Fruit fly (Drosophila melanogaster) S2 (cell line): ENCODE data around the gene odd.

Experiments
- CG8478 ChIP-seq: fragments of >200 bp; optimal IDR thresholded peaks from 2 replicates; lab custom pipeline; 2018
- CTCF ChIP-seq, 2 experiments: fragments of >200 bp; optimal IDR thresholded peaks; 2 replicates each; lab custom pipeline; 2018

Gene odd

dm6 chr2L:3598485-3598884, 8.1 kb downstream of the odd start:
- no peak for TF ChIP-seq CG8478 (lab: Kevin White, UChicago)
- TF ChIP-seq CTCF (optimal IDR thresholded peaks at IDR 0.05; lab: Kevin White, UChicago) = no peak

dm6 chr2L:3597126-3597525, 9.4 kb downstream of the odd start:
- TF ChIP-seq CTCF (optimal IDR thresholded peaks at IDR 0.05; lab: Kevin White, UChicago) (no peak), CG8478 (lab: Kevin White, UChicago) (no peak)

dm6 chr2L:3594629-3595028, 11.9 kb downstream of the odd start:
- TF ChIP-seq CG8478 (lab: Kevin White, UChicago) = no peak
- no peak for TF ChIP-seq CTCF (optimal IDR thresholded peaks at IDR 0.05; lab: Kevin White, UChicago)

DNA sequence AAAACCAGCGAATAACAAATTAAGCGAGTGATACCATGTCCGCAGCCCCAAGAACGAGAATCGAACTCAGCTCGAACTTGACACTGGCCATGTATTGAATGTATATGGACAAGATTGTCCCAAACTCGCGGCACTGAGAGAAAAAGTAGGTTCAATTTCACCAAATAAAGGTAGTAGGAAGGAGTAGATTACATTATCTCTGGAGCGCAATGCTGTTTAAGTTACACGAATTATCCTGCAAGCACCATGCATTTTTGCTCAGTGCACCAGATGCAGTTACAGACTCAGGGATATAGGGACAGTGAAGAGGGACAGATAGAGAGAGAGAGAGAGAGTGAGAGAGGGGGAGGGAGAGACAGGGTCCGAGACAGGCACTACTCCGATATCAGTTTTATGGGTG, 12.6 kb downstream of the odd start:
- no peak for TF ChIP-seq CG8478 (lab: Kevin White, UChicago)
- TF ChIP-seq CTCF (optimal IDR thresholded peaks at IDR 0.05; lab: Kevin White, UChicago) = no peak

DNA sequence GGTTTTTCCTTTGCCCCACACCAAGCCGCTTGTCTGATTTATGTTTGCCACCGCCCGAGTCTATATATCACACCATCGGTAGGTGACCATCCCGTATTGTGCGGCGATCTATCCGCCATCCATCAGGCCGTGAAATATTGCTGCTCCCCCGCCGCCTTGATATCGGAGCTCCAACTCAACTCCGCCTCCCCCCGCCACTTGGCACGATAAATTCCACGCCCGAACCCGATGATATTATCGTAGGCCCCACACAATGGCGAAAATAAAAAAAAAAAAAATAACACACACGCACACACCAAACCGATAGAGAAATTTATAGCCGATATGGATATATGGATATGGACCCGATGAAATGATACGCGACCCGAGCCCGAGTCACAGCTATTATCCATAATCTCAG, 15.8 kb downstream of the odd start:
- TF ChIP-seq CTCF (optimal IDR thresholded peaks at IDR 0.05; lab: Kevin White, UChicago) (no peak), CG8478 (lab: Kevin White, UChicago) (no peak)

dm6 chr2L:3588841-3589240, 17.7 kb downstream of the odd start:
- no peak for TF ChIP-seq CG8478 (lab: Kevin White, UChicago)
- TF ChIP-seq CTCF (optimal IDR thresholded peaks at IDR 0.05; lab: Kevin White, UChicago) = no peak

DNA sequence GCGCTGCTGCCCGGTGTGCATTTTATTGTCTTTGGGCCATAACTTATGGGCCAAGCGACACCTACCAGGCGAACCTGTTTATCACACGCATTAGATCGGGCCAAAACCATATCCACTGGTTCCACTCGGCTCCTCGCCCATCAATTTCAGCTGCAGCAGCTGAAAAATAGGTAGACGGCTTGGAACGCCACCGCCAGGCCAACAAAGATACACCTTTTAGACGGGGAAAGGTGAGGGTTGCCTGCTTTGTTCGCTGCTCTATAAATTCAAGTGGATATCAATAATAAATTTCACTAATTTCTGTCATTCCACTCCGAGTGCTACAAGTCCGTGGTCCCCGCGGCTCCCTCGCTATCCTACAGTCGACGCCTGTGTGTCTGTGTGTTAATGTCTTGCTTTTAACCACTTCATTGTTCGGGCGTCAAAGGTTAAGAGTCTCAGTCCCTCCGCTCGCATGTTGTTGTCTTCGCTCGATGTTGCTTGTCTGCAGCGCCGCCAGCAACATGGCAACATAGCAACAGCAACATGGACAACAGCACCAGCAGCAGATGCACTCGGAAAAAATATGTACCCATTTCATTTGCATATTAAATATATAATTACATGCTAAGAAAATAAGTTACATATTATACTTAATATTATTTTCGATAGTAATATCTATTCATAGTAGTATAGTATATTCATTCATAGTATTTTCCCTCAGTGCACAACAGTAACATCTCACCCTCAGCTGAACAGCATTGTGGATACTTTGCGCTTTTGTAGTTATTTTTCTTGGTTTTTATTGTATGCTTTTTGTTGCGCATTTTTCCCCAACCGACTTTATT, 18.4 kb downstream of the odd start:
- TF ChIP-seq CG8478 (lab: Kevin White, UChicago) = no peak
- no peak for TF ChIP-seq CTCF (optimal IDR thresholded peaks at IDR 0.05; lab: Kevin White, UChicago)

DNA sequence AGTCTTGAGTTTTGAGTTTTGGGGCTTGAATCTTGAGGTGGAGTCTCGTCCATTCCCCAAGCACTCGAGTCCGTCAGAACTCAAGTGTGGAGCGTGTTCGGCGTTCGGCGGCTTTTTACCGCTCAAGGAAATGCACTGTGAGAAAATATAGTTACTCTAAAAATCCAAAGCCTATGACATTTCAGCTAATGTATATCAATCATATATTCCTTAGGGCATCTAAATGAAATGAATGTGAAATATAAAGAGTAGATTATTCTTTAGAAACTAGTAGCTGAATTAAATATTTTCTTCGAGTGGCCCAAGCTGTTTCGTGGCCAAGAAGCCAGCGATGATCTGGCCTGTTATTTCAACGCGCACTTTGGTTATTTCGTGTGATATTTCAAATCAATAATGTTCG, 19.3 kb downstream of the odd start:
- TF ChIP-seq CTCF (optimal IDR thresholded peaks at IDR 0.05; lab: Kevin White, UChicago) (no peak), CG8478 (lab: Kevin White, UChicago) (no peak)

DNA sequence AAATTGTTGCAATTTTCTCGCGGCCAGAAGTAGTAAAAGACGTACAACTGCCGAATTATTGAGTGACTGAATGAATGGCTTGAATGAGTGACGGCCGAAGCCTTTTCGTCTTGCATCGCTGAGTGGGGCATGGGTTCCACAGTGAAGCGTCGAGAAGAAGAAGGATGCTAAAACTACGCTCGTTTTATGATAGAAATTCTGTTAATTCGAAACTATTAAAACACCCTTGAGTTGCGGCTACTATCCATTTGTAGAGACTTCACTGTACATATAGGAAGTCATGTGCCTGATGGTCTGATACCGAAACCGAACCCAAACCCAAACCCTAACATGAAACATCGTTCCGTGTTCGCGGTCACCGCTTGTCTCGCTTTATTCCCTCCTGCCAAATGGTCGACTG, 21.2 kb downstream of the odd start:
- TF ChIP-seq CTCF (optimal IDR thresholded peaks at IDR 0.05; lab: Kevin White, UChicago) = no peak
- TF ChIP-seq CG8478 (lab: Kevin White, UChicago) = no peak

dm6 chr2L:3584296-3584671, 22.3 kb downstream of the odd start:
- TF ChIP-seq CG8478 (lab: Kevin White, UChicago) = no peak
- TF ChIP-seq CTCF (optimal IDR thresholded peaks at IDR 0.05; lab: Kevin White, UChicago) = no peak

- no peak for TF ChIP-seq CTCF (optimal IDR thresholded peaks at IDR 0.05; lab: Kevin White, UChicago)
- no peak for TF ChIP-seq CG8478 (lab: Kevin White, UChicago)
Observed at dm6 chr2L:3583405-3584295, 22.9 kb downstream of the odd start.

DNA sequence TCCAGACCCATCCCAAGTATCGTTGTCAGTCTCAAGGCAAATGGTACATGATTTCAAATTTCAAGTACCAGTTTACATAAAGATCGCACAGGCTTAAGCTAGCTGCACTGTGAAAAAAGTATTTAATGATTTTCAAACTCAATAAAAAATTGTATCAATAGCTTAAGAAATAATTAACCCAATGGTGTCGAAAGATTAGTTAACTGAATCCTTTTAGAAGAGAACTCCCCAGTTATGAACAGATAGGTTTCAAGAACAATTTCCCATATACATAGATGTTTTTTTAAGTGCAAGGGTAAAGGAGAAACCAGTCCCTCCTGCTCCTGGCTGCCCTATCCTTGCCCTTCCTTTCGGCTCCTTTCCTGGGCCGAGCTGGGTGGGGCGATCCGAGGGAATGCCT, 23.9 kb downstream of the odd start:
- TF ChIP-seq CTCF (optimal IDR thresholded peaks at IDR 0.05; lab: Kevin White, UChicago) = no peak
- no peak for TF ChIP-seq CG8478 (lab: Kevin White, UChicago)

DNA sequence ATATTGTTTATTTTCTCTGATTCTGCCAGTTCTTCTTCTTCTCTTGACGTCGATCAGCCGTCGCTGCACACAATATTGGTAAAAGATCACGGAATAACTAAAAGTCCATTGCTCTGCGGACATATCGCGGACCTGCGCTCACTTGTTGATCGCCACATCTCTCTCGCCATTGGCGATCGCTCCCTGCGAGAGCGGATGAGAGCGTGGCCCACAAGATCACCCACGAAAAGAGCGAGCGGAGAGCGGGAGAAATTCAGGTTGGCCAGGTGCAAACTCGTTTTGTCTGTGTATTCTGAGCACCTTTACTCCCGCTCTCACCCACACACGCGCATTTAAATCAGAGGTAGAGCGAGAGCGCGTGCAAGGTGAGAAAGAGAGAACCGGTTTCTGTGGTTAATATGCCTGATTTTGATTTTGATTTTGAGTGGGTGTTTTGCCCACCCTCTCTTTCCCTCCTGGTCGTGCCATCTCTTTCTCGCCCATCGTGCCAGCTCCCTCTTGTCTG, 25.8 kb downstream of the odd start, which contains the start of gene sob:
TSS of gene sob (minus strand) at position 102 of the 505 bp plus-strand sequence.
- TF ChIP-seq CTCF (optimal IDR thresholded peaks at IDR 0.05; lab: Kevin White, UChicago) (no peak), CG8478 (lab: Kevin White, UChicago) (no peak)

- TF ChIP-seq CTCF (optimal IDR thresholded peaks at IDR 0.05; lab: Kevin White, UChicago) = no peak
- TF ChIP-seq CG8478 (lab: Kevin White, UChicago) = no peak
Observed at dm6 chr2L:3576520-3576919, 30.0 kb downstream of the odd start.
